Fruit fly (Drosophila melanogaster) whole organism, adult: ENCODE measurements around the gene PCNA2.

Experiments
- CG1620 ChIP-seq: fragments of 200-800 bp; sonication (Bioruptor generic); optimal IDR thresholded peaks from 2 replicates; lab custom pipeline; 2016; ENCODE audit warnings: missing biosample characterization, missing genetic modification characterization
- Clk ChIP-seq: fragments of 200-800 bp; sonication (Bioruptor generic); optimal IDR thresholded peaks from 2 replicates; lab custom pipeline; 2017; ENCODE audit warnings: missing biosample characterization, missing genetic modification characterization
- Crg-1 ChIP-seq: fragments of 200-800 bp; sonication (Bioruptor generic); optimal IDR thresholded peaks from 2 replicates; lab custom pipeline; 2016; ENCODE audit warnings: missing biosample characterization, missing genetic modification characterization
- cnc ChIP-seq, 2 experiments: fragments of >200 bp; optimal IDR thresholded peaks; 2 replicates each; lab custom pipeline; 2017
- tj ChIP-seq: fragments of 200-800 bp; sonication (Bioruptor generic); optimal IDR thresholded peaks from 3 replicates; lab custom pipeline; 2017; ENCODE audit warnings: missing biosample characterization, mild to moderate bottlenecking, missing genetic modification characterization, moderate library complexity
- toe ChIP-seq: fragments of 200-800 bp; sonication (Bioruptor generic); optimal IDR thresholded peaks from 2 replicates; lab custom pipeline; 2016; ENCODE audit warnings: missing biosample characterization, missing genetic modification characterization

- TF ChIP-seq toe (GFP tag; lab: Kevin White, UChicago) (no peak), tj (GFP tag; lab: Kevin White, UChicago) (no peak), Clk (GFP tag; lab: Kevin White, UChicago) (no peak), Crg-1 (GFP tag; lab: Kevin White, UChicago) (no peak), CG1620 (GFP tag; lab: Kevin White, UChicago) (no peak), cnc (optimal IDR thresholded peaks at IDR 0.05; lab: Kevin White, UChicago) (no peak)
Observed at dm6 chr2L:19540307-19540706, 43.5 kb downstream of the PCNA2 start, which contains the start of gene CG13081.
